Worm (Caenorhabditis elegans) whole organism, L3 larva: ENCODE data around the gene hum-4.

Experiments
- R02D3.7 ChIP-seq: fragments of 150-350 bp; optimal IDR thresholded peaks from 2 replicates; lab custom pipeline; 2014; ENCODE audit warnings: missing biosample characterization, missing genetic modification characterization
- ceh-16 ChIP-seq: sonication (generic microtip); optimal IDR thresholded peaks from 2 replicates; lab custom pipeline; 2017; ENCODE audit warnings: missing biosample characterization, missing genetic modification characterization
- mdl-1 ChIP-seq: fragments of 150-350 bp; optimal IDR thresholded peaks from 2 replicates; lab custom pipeline; 2014; ENCODE audit warnings: missing biosample characterization, missing genetic modification characterization
- mml-1 ChIP-seq: fragments of 150-350 bp; sonication (generic microtip); optimal IDR thresholded peaks from 3 replicates; lab custom pipeline; 2014; ENCODE audit warnings: missing biosample characterization, missing genetic modification characterization
- nhr-76 ChIP-seq: fragments of 150-350 bp; sonication (generic microtip); optimal IDR thresholded peaks from 5 replicates; lab custom pipeline; 2014; ENCODE audit warnings: missing biosample characterization, missing genetic modification characterization
- sea-2 ChIP-seq: fragments of 150-350 bp; sonication (generic microtip); optimal IDR thresholded peaks from 4 replicates; lab custom pipeline; 2014; ENCODE audit warnings: missing biosample characterization, missing genetic modification reagents, missing genetic modification characterization
- skn-1 ChIP-seq: fragments of 150-350 bp; optimal IDR thresholded peaks from 2 replicates; lab custom pipeline; 2014; ENCODE audit warnings: missing biosample characterization, missing genetic modification characterization
- unc-62 ChIP-seq: fragments of 150-350 bp; sonication (generic microtip); optimal IDR thresholded peaks from 4 replicates; lab custom pipeline; 2014; ENCODE audit warnings: missing biosample characterization, missing genetic modification reagents, missing genetic modification characterization

- TF ChIP-seq nhr-76 (no peak), ceh-16 (tag; lab: Kevin White, UChicago) (no peak), unc-62 (no peak), sea-2 (GFP tag; lab: Kevin White, UChicago) (no peak), mdl-1 (no peak), mml-1 (no peak), R02D3.7 (tag; lab: Kevin White, UChicago) (no peak), skn-1 (tag; lab: Kevin White, UChicago) (no peak)
These were observed 5.8 kb downstream of the hum-4 start for ce11 chrX:11427550-11427949.
